Worm (Caenorhabditis elegans) whole organism, L3 larva: ENCODE measurements around the gene K11D12.7.

Source experiments
- R02D3.7 ChIP-seq: fragments of 150-350 bp; optimal IDR thresholded peaks from 2 replicates; lab custom pipeline; 2014; ENCODE audit warnings: missing biosample characterization, missing genetic modification characterization
- ZK546.5 ChIP-seq: sonication (generic microtip); optimal IDR thresholded peaks from 2 replicates; lab custom pipeline; 2017; ENCODE audit warnings: missing biosample characterization, missing genetic modification characterization
- aly-2 ChIP-seq: fragments of 150-350 bp; optimal IDR thresholded peaks from 2 replicates; lab custom pipeline; 2014; ENCODE audit warnings: missing biosample characterization, missing genetic modification characterization
- ama-1 ChIP-seq: fragments of 150-350 bp; optimal IDR thresholded peaks from 2 replicates; lab custom pipeline; 2018
- ceh-16 ChIP-seq: sonication (generic microtip); optimal IDR thresholded peaks from 2 replicates; lab custom pipeline; 2017; ENCODE audit warnings: missing biosample characterization, missing genetic modification characterization
- ceh-28 ChIP-seq: fragments of 150-350 bp; optimal IDR thresholded peaks from 2 replicates; lab custom pipeline; 2014; ENCODE audit warnings: missing biosample characterization, missing genetic modification reagents, missing genetic modification characterization
- ceh-82 ChIP-seq: fragments of 150-350 bp; optimal IDR thresholded peaks from 2 replicates; lab custom pipeline; 2014; ENCODE audit warnings: missing biosample characterization, missing genetic modification characterization
- ceh-9 ChIP-seq: sonication (generic microtip); optimal IDR thresholded peaks from 2 replicates; lab custom pipeline; 2018; ENCODE audit warnings: missing biosample characterization, missing genetic modification characterization
- daf-12 ChIP-seq: fragments of 150-350 bp; optimal IDR thresholded peaks from 2 replicates; lab custom pipeline; 2014; ENCODE audit warnings: missing biosample characterization, missing genetic modification reagents, missing genetic modification characterization
- egl-27 ChIP-seq: sonication (generic microtip); optimal IDR thresholded peaks from 4 replicates; lab custom pipeline; 2017; ENCODE audit warnings: missing biosample characterization, missing genetic modification reagents, missing genetic modification characterization
- egl-5 ChIP-seq: fragments of 150-350 bp; optimal IDR thresholded peaks from 2 replicates; lab custom pipeline; 2017; ENCODE audit warnings: missing biosample characterization, missing genetic modification reagents, missing genetic modification characterization, inconsistent platforms
- elt-1 ChIP-seq: fragments of 150-350 bp; optimal IDR thresholded peaks from 2 replicates; lab custom pipeline; 2014; ENCODE audit warnings: missing biosample characterization, missing genetic modification characterization
- elt-2 ChIP-seq: sonication (generic microtip); optimal IDR thresholded peaks from 2 replicates; lab custom pipeline; 2016; ENCODE audit warnings: missing genetic modification reagents, mild to moderate bottlenecking, missing genetic modification characterization, missing compliant biosample characterization
- elt-3 ChIP-seq, 3 experiments: fragments of 150-350 bp in 1 of 3; sonication (generic microtip) in 2 of 3; optimal IDR thresholded peaks; 2 replicates in 2 of 3; 4 replicates in 1 of 3; lab custom pipeline; 2014 to 2017; ENCODE audit warnings: missing biosample characterization in 3 of 3, missing genetic modification characterization in 3 of 3
- eor-1 ChIP-seq, 2 experiments: fragments of 150-350 bp; optimal IDR thresholded peaks; 2 replicates each; lab custom pipeline; 2014 to 2018; ENCODE audit warnings: missing biosample characterization in 2 of 2, missing genetic modification characterization in 2 of 2
- fkh-10 ChIP-seq: sonication (generic microtip); optimal IDR thresholded peaks from 2 replicates; lab custom pipeline; 2017; ENCODE audit warnings: missing biosample characterization, missing genetic modification reagents, missing genetic modification characterization
- fkh-2 ChIP-seq: fragments of 150-350 bp; optimal IDR thresholded peaks from 2 replicates; lab custom pipeline; 2014; ENCODE audit warnings: missing biosample characterization, missing genetic modification reagents, missing genetic modification characterization
- fos-1 ChIP-seq: fragments of 150-350 bp; optimal IDR thresholded peaks from 2 replicates; lab custom pipeline; 2014; ENCODE audit warnings: missing biosample characterization, missing genetic modification characterization
- hmg-11 ChIP-seq: sonication (generic microtip); optimal IDR thresholded peaks from 2 replicates; lab custom pipeline; 2016; ENCODE audit warnings: missing genetic modification characterization, missing compliant biosample characterization
- lin-39 ChIP-seq: fragments of 150-350 bp; optimal IDR thresholded peaks from 2 replicates; lab custom pipeline; 2018; ENCODE audit warnings: missing biosample characterization, missing genetic modification reagents, missing genetic modification characterization
- mdl-1 ChIP-seq: fragments of 150-350 bp; optimal IDR thresholded peaks from 2 replicates; lab custom pipeline; 2014; ENCODE audit warnings: missing biosample characterization, missing genetic modification characterization
- mml-1 ChIP-seq: fragments of 150-350 bp; sonication (generic microtip); optimal IDR thresholded peaks from 3 replicates; lab custom pipeline; 2014; ENCODE audit warnings: missing biosample characterization, missing genetic modification characterization
- nfya-1 ChIP-seq: sonication (generic microtip); optimal IDR thresholded peaks from 2 replicates; lab custom pipeline; 2017; ENCODE audit warnings: missing genetic modification characterization, mild to moderate bottlenecking, missing compliant biosample characterization, antibody characterized with exemption, moderate library complexity; ENCODE audit not compliant: insufficient read depth
- nhr-11 ChIP-seq: fragments of 150-350 bp; optimal IDR thresholded peaks from 2 replicates; lab custom pipeline; 2014; ENCODE audit warnings: missing biosample characterization, missing genetic modification characterization
- nhr-23 ChIP-seq: fragments of 150-350 bp; optimal IDR thresholded peaks from 2 replicates; lab custom pipeline; 2014; ENCODE audit warnings: missing biosample characterization, missing genetic modification reagents, missing genetic modification characterization
- nhr-237 ChIP-seq: fragments of 150-350 bp; optimal IDR thresholded peaks from 2 replicates; lab custom pipeline; 2014; ENCODE audit warnings: missing biosample characterization, missing genetic modification characterization
- nhr-25 ChIP-seq: sonication (generic microtip); optimal IDR thresholded peaks from 2 replicates; lab custom pipeline; 2017; ENCODE audit warnings: missing biosample characterization, missing genetic modification characterization
- nhr-28 ChIP-seq: fragments of 150-350 bp; optimal IDR thresholded peaks from 2 replicates; lab custom pipeline; 2014; ENCODE audit warnings: missing biosample characterization, missing genetic modification characterization
- nhr-43 ChIP-seq: sonication (generic microtip); optimal IDR thresholded peaks from 2 replicates; lab custom pipeline; 2016; ENCODE audit warnings: mild to moderate bottlenecking, missing genetic modification characterization, missing compliant biosample characterization; ENCODE audit not compliant: poor library complexity, severe bottlenecking
- nhr-67 ChIP-seq: fragments of 150-350 bp; optimal IDR thresholded peaks from 2 replicates; lab custom pipeline; 2014; ENCODE audit warnings: missing biosample characterization, missing genetic modification characterization
- nhr-76 ChIP-seq: fragments of 150-350 bp; sonication (generic microtip); optimal IDR thresholded peaks from 5 replicates; lab custom pipeline; 2014; ENCODE audit warnings: missing biosample characterization, missing genetic modification characterization
- nhr-77 ChIP-seq: fragments of 150-350 bp; optimal IDR thresholded peaks from 2 replicates; lab custom pipeline; 2014; ENCODE audit warnings: missing biosample characterization, missing genetic modification characterization
- pqm-1 ChIP-seq: fragments of 150-350 bp; optimal IDR thresholded peaks from 2 replicates; lab custom pipeline; 2017; ENCODE audit warnings: missing biosample characterization, missing genetic modification characterization, inconsistent platforms
- unc-39 ChIP-seq: sonication (generic microtip); optimal IDR thresholded peaks from 4 replicates; lab custom pipeline; 2017; ENCODE audit warnings: missing biosample characterization, missing genetic modification characterization
- zag-1 ChIP-seq: fragments of 150-350 bp; optimal IDR thresholded peaks from 2 replicates; lab custom pipeline; 2014; ENCODE audit warnings: missing biosample characterization, missing genetic modification characterization
- ztf-11 ChIP-seq: fragments of 150-350 bp; optimal IDR thresholded peaks from 2 replicates; lab custom pipeline; 2014; ENCODE audit warnings: missing biosample characterization, missing genetic modification characterization

The K11D12.7 gene

DNA sequence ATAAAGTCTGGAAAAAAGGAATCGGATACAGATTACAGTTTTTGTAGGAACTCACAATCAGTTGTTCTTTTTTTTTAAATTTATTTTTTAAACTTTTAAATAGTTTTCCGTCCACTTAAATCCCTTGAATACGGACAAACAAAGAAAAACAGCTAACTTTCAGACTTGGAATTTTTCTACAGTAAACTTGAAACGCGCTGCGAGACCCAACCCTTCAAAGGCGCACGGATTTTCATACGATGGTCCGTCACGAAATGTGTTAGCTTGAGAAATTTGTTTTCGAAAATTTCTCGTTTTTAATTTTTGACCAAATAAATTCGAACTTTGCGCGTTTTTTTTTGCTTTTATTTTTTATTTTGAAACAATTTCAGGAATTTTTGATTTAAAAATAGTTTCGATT is 10.3 kb upstream of the K11D12.7 start:
- TF ChIP-seq nhr-28 (tag; lab: Kevin White, UChicago) = no peak
- TF ChIP-seq nhr-237 (tag; lab: Kevin White, UChicago) = no peak
- TF ChIP-seq fkh-2 (tag; lab: Kevin White, UChicago) = no peak
- TF ChIP-seq ceh-9 (tag; lab: Kevin White, UChicago) = no peak
- no peak for TF ChIP-seq lin-39 (tag; lab: Kevin White, UChicago)
- TF ChIP-seq aly-2 (tag; lab: Kevin White, UChicago) = no peak
- no peak for TF ChIP-seq nhr-11 (tag; lab: Kevin White, UChicago)
- TF ChIP-seq ceh-16 (tag; lab: Kevin White, UChicago) = no peak
- no peak for TF ChIP-seq ama-1 (lab: Kevin White, UChicago)
- no peak for TF ChIP-seq ZK546.5 (tag; lab: Kevin White, UChicago)
- TF ChIP-seq elt-1 = no peak
- TF ChIP-seq nhr-77 = no peak
- no peak for TF ChIP-seq unc-39 (tag; lab: Kevin White, UChicago)

DNA sequence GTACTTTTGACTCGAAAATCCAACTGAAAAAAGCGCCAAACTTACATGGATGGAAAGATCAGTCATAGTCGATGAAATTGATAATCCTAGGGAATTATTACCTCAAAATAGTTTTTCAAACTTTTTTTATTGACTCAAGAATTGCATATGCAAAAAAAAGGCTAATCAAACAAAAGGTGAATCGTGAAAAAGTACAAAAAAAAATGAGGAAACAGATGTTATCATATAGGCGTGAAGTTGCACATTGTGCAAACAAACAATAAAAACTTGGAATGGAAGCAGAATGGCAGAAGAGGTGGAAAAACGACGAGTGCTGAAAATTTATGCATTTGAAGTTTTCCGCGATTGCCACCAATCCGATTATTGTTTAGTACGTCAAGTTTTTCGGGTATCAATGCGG is 9.8 kb upstream of the K11D12.7 start, which contains the start of gene exc-14:
Gene exc-14 (minus strand): TSS at position 101 of the 400 bp plus-strand sequence.
- TF ChIP-seq mml-1 (tag; lab: Kevin White, UChicago) (no peak), nhr-23 (tag; lab: Kevin White, UChicago) (no peak), pqm-1 (no peak), zag-1 (tag; lab: Kevin White, UChicago) (no peak), ceh-82 (tag; lab: Kevin White, UChicago) (no peak), ceh-28 (tag; lab: Kevin White, UChicago) (no peak), nhr-77 (no peak), nhr-25 (no peak), egl-27 (no peak), elt-3 (tag; optimal IDR thresholded peaks at IDR 0.05; lab: Kevin White, UChicago) (no peak), nhr-67 (tag; lab: Kevin White, UChicago) (no peak), nhr-76 (tag; lab: Kevin White, UChicago) (no peak)

DNA sequence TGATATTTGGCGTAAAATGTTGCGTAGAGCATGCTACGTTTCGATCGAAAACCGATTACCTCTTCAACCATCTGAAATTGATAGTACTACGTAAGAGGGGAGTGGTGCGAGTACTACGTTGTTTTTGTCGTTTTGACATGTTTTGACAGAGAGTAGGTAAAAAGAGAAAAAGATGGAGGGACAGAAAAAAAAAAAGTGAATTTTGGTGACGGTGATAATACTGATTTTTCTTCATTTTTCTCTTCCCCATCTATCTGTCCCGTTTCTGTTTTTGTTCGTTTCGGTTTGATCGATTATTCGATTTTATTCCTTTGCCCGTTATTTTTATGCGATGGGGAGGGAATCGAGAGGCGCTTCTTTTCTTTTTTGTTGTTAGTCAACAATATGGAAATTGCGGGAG is 4.7 kb upstream of the K11D12.7 start, which contains the start of gene K11D12.8:
Gene K11D12.8 (minus strand): TSS at position 77 of the 400 bp plus-strand sequence.
- TF ChIP-seq nhr-43 (tag; lab: Kevin White, UChicago) = no peak
- TF ChIP-seq aly-2 (tag; lab: Kevin White, UChicago) = no peak
- TF ChIP-seq elt-2 (tag; lab: Kevin White, UChicago) = no peak
- no peak for TF ChIP-seq mml-1 (tag; lab: Kevin White, UChicago)
- TF ChIP-seq daf-12 (tag; lab: Kevin White, UChicago) = no peak
- no peak for TF ChIP-seq eor-1 (tag; optimal IDR thresholded peaks at IDR 0.05; lab: Kevin White, UChicago)
- TF ChIP-seq egl-27 = no peak
- TF ChIP-seq hmg-11 (tag; lab: Kevin White, UChicago) = no peak
- no peak for TF ChIP-seq nhr-23 (tag; lab: Kevin White, UChicago)
- TF ChIP-seq R02D3.7 (tag; lab: Kevin White, UChicago) = no peak
- no peak for TF ChIP-seq ZK546.5 (tag; lab: Kevin White, UChicago)
- no peak for TF ChIP-seq fkh-2 (tag; lab: Kevin White, UChicago)
- TF ChIP-seq ceh-82 (tag; lab: Kevin White, UChicago) = no peak
- no peak for TF ChIP-seq mdl-1 (tag; lab: Kevin White, UChicago)
- no peak for TF ChIP-seq nfya-1
- no peak for TF ChIP-seq fkh-10 (GFP tag; lab: Kevin White, UChicago)
- TF ChIP-seq, all 47 proteins: peak for 0

DNA sequence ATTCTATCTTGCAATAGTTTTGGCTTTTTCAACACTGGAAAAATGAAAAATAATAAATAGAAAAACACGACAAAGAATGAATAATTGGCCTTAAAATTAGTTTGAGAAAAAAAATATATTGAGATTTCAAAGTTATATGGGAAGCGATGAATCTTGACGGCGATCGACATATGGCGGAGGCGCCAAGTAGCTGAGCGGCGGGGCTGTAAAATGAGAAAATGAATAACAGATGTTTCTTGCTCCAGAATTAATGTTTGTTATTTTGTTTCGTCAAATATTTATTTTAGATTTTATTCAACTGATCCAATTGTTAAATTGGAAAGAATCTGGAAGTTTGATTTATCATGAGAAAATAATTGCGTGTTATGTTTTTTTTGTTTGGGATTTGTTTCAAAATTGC is 3.3 kb upstream of the K11D12.7 start, which contains the start of gene K11D12.11:
Gene K11D12.11 (minus strand): TSS at position 42 of the 400 bp plus-strand sequence.
- TF ChIP-seq fkh-10 (GFP tag; lab: Kevin White, UChicago) (no peak), pqm-1 (no peak), eor-1 (tag; optimal IDR thresholded peaks at IDR 0.05; lab: Kevin White, UChicago) (no peak), fkh-2 (tag; lab: Kevin White, UChicago) (no peak), fos-1 (tag; lab: Kevin White, UChicago) (no peak)

DNA sequence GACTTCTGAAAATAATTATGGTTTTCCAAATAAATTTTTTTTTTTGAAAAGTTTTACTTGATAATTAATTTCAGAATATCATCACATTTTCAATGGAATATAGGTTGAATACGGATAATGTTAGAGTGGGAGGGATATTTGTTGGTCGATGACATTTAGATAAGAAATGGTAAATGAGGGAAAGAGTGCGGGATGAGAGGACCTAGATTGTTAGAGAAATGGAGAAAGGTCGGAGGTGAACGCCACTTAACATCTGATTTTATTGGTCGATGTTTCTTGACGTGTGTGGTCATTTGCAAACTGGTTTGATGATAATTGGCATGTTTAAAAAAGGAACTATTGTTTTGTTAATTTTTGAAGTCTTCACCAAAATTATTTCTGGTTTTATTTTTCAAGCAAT is 2.2 kb upstream of the K11D12.7 start:
- TF ChIP-seq nhr-25 (peak; percentile 60), fkh-10 (GFP tag; lab: Kevin White, UChicago) (no peak), egl-5 (tag; lab: Kevin White, UChicago) (no peak), nhr-76 (tag; lab: Kevin White, UChicago) (no peak), R02D3.7 (tag; lab: Kevin White, UChicago) (no peak), fkh-2 (tag; lab: Kevin White, UChicago) (no peak), ztf-11 (no peak)
